Worm (Caenorhabditis elegans) whole organism, L4 larva: Measurements from ENCODE around the gene nkcc-1.

Experiments
- F10B5.3 ChIP-seq: sonication (generic microtip); optimal IDR thresholded peaks from 2 replicates; lab custom pipeline; 2016; ENCODE audit warnings: mild to moderate bottlenecking, missing genetic modification characterization, missing compliant biosample characterization
- F37D6.2 ChIP-seq: sonication (generic microtip); optimal IDR thresholded peaks from 2 replicates; lab custom pipeline; 2016; ENCODE audit warnings: mild to moderate bottlenecking, missing genetic modification characterization, missing compliant biosample characterization
- F44E2.7 ChIP-seq: fragments of 200-800 bp; sonication (Bioruptor generic); IDR thresholded peaks from 2 replicates; pipeline ENCODE4 v2.1.2; 2022; ENCODE audit warnings: missing genetic modification characterization, missing compliant biosample characterization
- Y5F2A.4 ChIP-seq: fragments of 200-800 bp; sonication (Bioruptor generic); optimal IDR thresholded peaks from 2 replicates; lab custom pipeline; 2018; ENCODE audit warnings: mild to moderate bottlenecking, missing genetic modification characterization, missing compliant biosample characterization
- Y75B8A.6 ChIP-seq: fragments of 200-800 bp; sonication (Bioruptor generic); IDR thresholded peaks from 2 replicates; pipeline ENCODE4 v1.3.6; 2022; ENCODE audit warnings: missing genetic modification reagents, missing genetic modification characterization, missing compliant biosample characterization
- ZK337.2 ChIP-seq: fragments of 200-800 bp; sonication (Bioruptor generic); IDR thresholded peaks from 2 replicates; pipeline ENCODE4 v1.3.6; 2022; ENCODE audit warnings: missing genetic modification reagents, missing genetic modification characterization, missing compliant biosample characterization
- ZK546.5 ChIP-seq, 2 experiments: sonication (generic microtip); optimal IDR thresholded peaks; 2 replicates each; lab custom pipeline; 2017; ENCODE audit warnings: missing biosample characterization in 2 of 2, missing genetic modification characterization in 2 of 2
- aha-1 ChIP-seq: fragments of 150-350 bp; peaks from one replicate; lab custom pipeline; 2014; ENCODE audit warnings: missing biosample characterization, missing genetic modification characterization
- attf-4 ChIP-seq: sonication (generic microtip); optimal IDR thresholded peaks from 3 replicates; lab custom pipeline; 2017; ENCODE audit warnings: missing biosample characterization, missing genetic modification characterization
- ceh-28 ChIP-seq: fragments of 150-350 bp; optimal IDR thresholded peaks from 2 replicates; lab custom pipeline; 2014; ENCODE audit warnings: missing biosample characterization, missing genetic modification reagents, missing genetic modification characterization
- ceh-44 ChIP-seq: fragments of 200-800 bp; sonication (Bioruptor generic); IDR thresholded peaks from 2 replicates; pipeline ENCODE4 v1.3.6; 2022; ENCODE audit warnings: missing genetic modification reagents, missing genetic modification characterization, missing compliant biosample characterization
- ceh-62 ChIP-seq: sonication (generic microtip); optimal IDR thresholded peaks from 2 replicates; lab custom pipeline; 2017; ENCODE audit warnings: missing biosample characterization, missing genetic modification characterization
- cey-2 ChIP-seq: sonication (generic microtip); optimal IDR thresholded peaks from 3 replicates; lab custom pipeline; 2017; ENCODE audit warnings: missing genetic modification characterization, mild to moderate bottlenecking, missing compliant biosample characterization, antibody characterized with exemption, borderline replicate concordance; ENCODE audit not compliant: insufficient read depth
- daf-12 ChIP-seq: fragments of 150-350 bp; optimal IDR thresholded peaks from 2 replicates; lab custom pipeline; 2014; ENCODE audit warnings: missing biosample characterization, missing genetic modification reagents, missing genetic modification characterization
- daf-8 ChIP-seq: fragments of 200-800 bp; sonication (Bioruptor generic); IDR thresholded peaks from 2 replicates; pipeline ENCODE4 v1.3.6; 2022; ENCODE audit warnings: missing genetic modification characterization, missing compliant biosample characterization
- duxl-1 ChIP-seq: sonication (generic microtip); optimal IDR thresholded peaks from 2 replicates; lab custom pipeline; 2016; ENCODE audit warnings: mild to moderate bottlenecking, missing genetic modification characterization, moderate library complexity, missing compliant biosample characterization; ENCODE audit not compliant: poor library complexity
- fkh-10 ChIP-seq: fragments of 150-350 bp; optimal IDR thresholded peaks from 2 replicates; lab custom pipeline; 2014; ENCODE audit warnings: missing biosample characterization, missing genetic modification reagents, missing genetic modification characterization
- fos-1 ChIP-seq: fragments of 150-350 bp; optimal IDR thresholded peaks from 2 replicates; lab custom pipeline; 2014; ENCODE audit warnings: missing biosample characterization, missing genetic modification characterization
- hif-1 ChIP-seq, 2 experiments: sonication (generic microtip); optimal IDR thresholded peaks; 2 replicates each; lab custom pipeline; 2016 to 2017; ENCODE audit warnings: missing compliant biosample characterization in 2 of 2, missing genetic modification characterization in 2 of 2, missing genetic modification reagents in 2 of 2, missing genotype in 2 of 2, mild to moderate bottlenecking in 1 of 2
- hlh-30 ChIP-seq: sonication (generic microtip); optimal IDR thresholded peaks from 2 replicates; lab custom pipeline; 2017; ENCODE audit warnings: antibody characterized with exemption, mild to moderate bottlenecking, missing genetic modification characterization, missing compliant biosample characterization; ENCODE audit not compliant: insufficient read depth
- hmg-1.1 ChIP-seq: fragments of 200-800 bp; sonication (Bioruptor generic); IDR thresholded peaks from 2 replicates; pipeline ENCODE4 v1.3.6; 2022; ENCODE audit warnings: missing genetic modification reagents, missing genetic modification characterization, missing compliant biosample characterization
- jun-1 ChIP-seq: fragments of 150-350 bp; optimal IDR thresholded peaks from 2 replicates; lab custom pipeline; 2014; ENCODE audit warnings: missing biosample characterization, missing genetic modification reagents, missing genetic modification characterization
- lim-7 ChIP-seq: fragments of 200-800 bp; sonication (Bioruptor generic); IDR thresholded peaks from 2 replicates; pipeline ENCODE4 v1.3.6; 2022; ENCODE audit warnings: missing genetic modification characterization, missing compliant biosample characterization
- lin-15B ChIP-seq: fragments of 150-350 bp; sonication (generic microtip); optimal IDR thresholded peaks from 3 replicates; lab custom pipeline; 2014; ENCODE audit warnings: missing biosample characterization, missing genetic modification characterization
- lin-29 ChIP-seq: fragments of 200-800 bp; sonication (Bioruptor generic); IDR thresholded peaks from 2 replicates; pipeline ENCODE4 v1.3.6; 2022; ENCODE audit warnings: missing genetic modification reagents, missing genetic modification characterization, missing compliant biosample characterization
- lir-3 ChIP-seq: sonication (generic microtip); optimal IDR thresholded peaks from 2 replicates; lab custom pipeline; 2016; ENCODE audit warnings: mild to moderate bottlenecking, missing genetic modification characterization, missing compliant biosample characterization
- madf-5 ChIP-seq, 2 experiments: fragments of 200-800 bp; sonication (Bioruptor generic); IDR thresholded peaks; 2 replicates each; pipeline ENCODE4 v1.3.6; 2022; ENCODE audit warnings: missing compliant biosample characterization in 2 of 2, missing genetic modification characterization in 2 of 2
- madf-9 ChIP-seq: fragments of 200-800 bp; sonication (Bioruptor generic); conservative IDR thresholded peaks from 2 replicates; pipeline ENCODE4 v1.3.6; 2022; ENCODE audit warnings: missing genetic modification reagents, missing genetic modification characterization, missing compliant biosample characterization
- mdl-1 ChIP-seq, 2 experiments: fragments of 150-350 bp in 1 of 2; sonication (generic microtip) in 1 of 2; optimal IDR thresholded peaks; 2 replicates each; lab custom pipeline; 2014 to 2017; ENCODE audit warnings: missing biosample characterization in 2 of 2, missing genetic modification characterization in 2 of 2
- mdt-29 ChIP-seq: fragments of 200-800 bp; sonication (Bioruptor generic); IDR thresholded peaks from 2 replicates; pipeline ENCODE4 v1.3.6; 2022; ENCODE audit warnings: missing genetic modification reagents, missing genetic modification characterization, missing compliant biosample characterization
- mep-1 ChIP-seq: fragments of 150-350 bp; sonication (generic microtip); optimal IDR thresholded peaks from 3 replicates; lab custom pipeline; 2014; ENCODE audit warnings: missing biosample characterization, missing genetic modification characterization
- mxl-3 ChIP-seq: fragments of 200-800 bp; sonication (Bioruptor generic); optimal IDR thresholded peaks from 2 replicates; lab custom pipeline; 2018; ENCODE audit warnings: mild to moderate bottlenecking, missing genetic modification characterization, missing compliant biosample characterization
- nhr-10 ChIP-seq: fragments of 150-350 bp; optimal IDR thresholded peaks from 2 replicates; lab custom pipeline; 2014; ENCODE audit warnings: missing biosample characterization, missing genetic modification characterization
- nhr-102 ChIP-seq: sonication (generic microtip); optimal IDR thresholded peaks from 2 replicates; lab custom pipeline; 2016; ENCODE audit warnings: mild to moderate bottlenecking, missing genetic modification characterization, moderate library complexity, missing compliant biosample characterization
- nhr-111 ChIP-seq: fragments of 200-800 bp; sonication (Bioruptor generic); optimal IDR thresholded peaks from 2 replicates; lab custom pipeline; 2018; ENCODE audit warnings: mild to moderate bottlenecking, missing genetic modification characterization, missing compliant biosample characterization
- nhr-25 ChIP-seq: sonication (generic microtip); optimal IDR thresholded peaks from 2 replicates; lab custom pipeline; 2017; ENCODE audit warnings: missing genetic modification characterization, mild to moderate bottlenecking, missing compliant biosample characterization, antibody characterized with exemption, moderate library complexity, borderline replicate concordance; ENCODE audit not compliant: insufficient read depth
- nhr-48 ChIP-seq: sonication (generic microtip); optimal IDR thresholded peaks from 2 replicates; lab custom pipeline; 2016; ENCODE audit warnings: mild to moderate bottlenecking, missing genetic modification characterization, missing compliant biosample characterization
- nhr-6 ChIP-seq: fragments of 150-350 bp; optimal IDR thresholded peaks from 2 replicates; lab custom pipeline; 2014; ENCODE audit warnings: missing biosample characterization, missing genetic modification characterization
- php-3 ChIP-seq: fragments of 200-800 bp; sonication (Bioruptor generic); IDR thresholded peaks from 2 replicates; pipeline ENCODE4 v1.3.6; 2022; ENCODE audit warnings: missing genetic modification reagents, missing genetic modification characterization, missing compliant biosample characterization
- pqm-1 ChIP-seq: sonication (generic microtip); optimal IDR thresholded peaks from 2 replicates; lab custom pipeline; 2017; ENCODE audit warnings: missing biosample characterization, missing genetic modification characterization
- saeg-2 ChIP-seq: fragments of 200-800 bp; sonication (Bioruptor generic); IDR thresholded peaks from 2 replicates; pipeline ENCODE4 v1.3.6; 2022; ENCODE audit warnings: missing genetic modification reagents, missing genetic modification characterization, missing compliant biosample characterization
- skn-1 ChIP-seq: fragments of 150-350 bp; optimal IDR thresholded peaks from 2 replicates; lab custom pipeline; 2014; ENCODE audit warnings: missing biosample characterization, missing genetic modification characterization
- snpc-4 ChIP-seq: fragments of 150-350 bp; optimal IDR thresholded peaks from 2 replicates; lab custom pipeline; 2014; ENCODE audit warnings: missing biosample characterization, missing genetic modification characterization
- tag-97 ChIP-seq: fragments of 200-800 bp; sonication (Bioruptor generic); IDR thresholded peaks from 2 replicates; pipeline ENCODE4 v1.3.6; 2022; ENCODE audit warnings: missing genetic modification characterization, missing compliant biosample characterization
- unc-130 ChIP-seq: sonication (generic microtip); optimal IDR thresholded peaks from 2 replicates; lab custom pipeline; 2016; ENCODE audit warnings: missing genetic modification reagents, missing genetic modification characterization, missing compliant biosample characterization
- unc-62 ChIP-seq, 3 experiments: fragments of 150-350 bp in 1 of 3; sonication (generic microtip); optimal IDR thresholded peaks in 2 of 3; peaks in 1 of 3; 1 replicate in 1 of 3; 2 replicates in 2 of 3; lab custom pipeline; 2014 to 2017; ENCODE audit warnings: missing biosample characterization in 3 of 3, missing genetic modification characterization in 3 of 3, missing genetic modification reagents in 3 of 3, missing genotype in 1 of 3
- vab-7 ChIP-seq: fragments of 200-800 bp; sonication (Bioruptor generic); IDR thresholded peaks from 2 replicates; pipeline ENCODE4 v1.3.6; 2022; ENCODE audit warnings: missing genetic modification reagents, missing genetic modification characterization, missing compliant biosample characterization
- zfp-2 ChIP-seq: sonication (generic microtip); optimal IDR thresholded peaks from 2 replicates; lab custom pipeline; 2016; ENCODE audit warnings: mild to moderate bottlenecking, missing genetic modification characterization, missing compliant biosample characterization
- zfp-3 ChIP-seq: fragments of 200-800 bp; sonication (Bioruptor generic); conservative IDR thresholded peaks from 2 replicates; pipeline ENCODE4 v1.3.6; 2022; ENCODE audit warnings: missing genetic modification reagents, missing genetic modification characterization, missing compliant biosample characterization
- ztf-11 ChIP-seq: fragments of 150-350 bp; optimal IDR thresholded peaks from 2 replicates; lab custom pipeline; 2014; ENCODE audit warnings: missing biosample characterization, missing genetic modification characterization
- ztf-7 ChIP-seq: fragments of 150-350 bp; optimal IDR thresholded peaks from 2 replicates; lab custom pipeline; 2014; ENCODE audit warnings: missing biosample characterization, missing genetic modification characterization

nkcc-1 gene

DNA sequence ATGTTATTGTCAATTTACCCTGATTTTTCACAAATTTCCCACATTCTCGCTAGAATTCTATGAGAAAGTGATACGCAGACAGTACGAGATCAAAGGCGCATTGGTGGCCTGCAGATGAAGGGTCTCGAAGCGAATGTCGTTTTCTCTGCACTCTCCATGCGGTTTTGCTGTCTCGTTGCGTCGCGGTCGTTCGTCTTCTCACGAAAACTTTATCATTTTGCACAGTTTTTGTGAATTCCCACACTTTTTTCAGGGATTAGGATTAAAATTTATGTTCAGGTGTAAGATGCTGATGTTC is 52.9 kb downstream of the nkcc-1 start (continued):
- TF ChIP-seq nhr-6 (tag; lab: Kevin White, UChicago) (peak; percentile 78), ceh-44 (GFP tag; lab: Robert Waterston, UW) (peak; percentile 43; the same call in 1 of the 2 replicates), mdt-29 (GFP tag; lab: Robert Waterston, UW) (no peak; the same call in 1 of the 2 replicates), daf-12 (tag; lab: Kevin White, UChicago) (no peak), fos-1 (tag; lab: Kevin White, UChicago) (no peak), hlh-30 (peak; percentile 66), nhr-102 (tag; lab: Kevin White, UChicago) (peak; percentile 44), ZK546.5 (tag; optimal IDR thresholded peaks at IDR 0.05; lab: Kevin White, UChicago) (peak in 1 of 2 experiments; percentile 57), nhr-48 (no peak), lin-29 (GFP tag; lab: Robert Waterston, UW) (no peak), cey-2 (tag; lab: Kevin White, UChicago) (no peak), madf-9 (GFP tag; lab: Robert Waterston, UW) (peak; percentile 53; the same call in 1 of the 2 replicates), mep-1 (peak; percentile 89), ZK337.2 (GFP tag; lab: Robert Waterston, UW) (no peak), lir-3 (tag; lab: Kevin White, UChicago) (no peak), ztf-11 (no peak), ceh-62 (tag; lab: Kevin White, UChicago) (no peak), lim-7 (GFP tag; lab: Robert Waterston, UW) (no peak), Y5F2A.4 (GFP tag; lab: Kevin White, UChicago) (no peak), unc-130 (GFP tag; lab: Kevin White, UChicago) (peak; percentile 79), zfp-3 (GFP tag; lab: Robert Waterston, UW) (no peak), saeg-2 (GFP tag; lab: Robert Waterston, UW) (no peak), duxl-1 (tag; lab: Kevin White, UChicago) (no peak), mdl-1 (tag; optimal IDR thresholded peaks at IDR 0.05; lab: Kevin White, UChicago) (peak in 1 of 2 experiments; percentile 41), attf-4 (no peak), ztf-7 (tag; lab: Kevin White, UChicago) (peak; percentile 80), unc-62 (GFP tag; optimal IDR thresholded peaks at IDR 0.05 in 1 of 2; lab: Kevin White, UChicago) (peak in 1 of 2 experiments; percentile 99), unc-62 (tag; optimal IDR thresholded peaks at IDR 0.05; lab: Kevin White, UChicago) (no peak), vab-7 (0 out of 2 replicates have a peak, but pooled peaks have one; percentile 3), madf-5 (GFP tag; IDR thresholded peaks at IDR 0.05; lab: Robert Waterston, UW) (no peak), hif-1 (tag; optimal IDR thresholded peaks at IDR 0.05; lab: Kevin White, UChicago) (peak in 1 of 2 experiments; percentile 65), ceh-28 (no peak), pqm-1 (tag; lab: Kevin White, UChicago) (no peak), tag-97 (GFP tag; lab: Robert Waterston, UW) (no peak), nhr-25 (tag; lab: Kevin White, UChicago) (peak; percentile 70), F10B5.3 (tag; lab: Kevin White, UChicago) (no peak), nhr-10 (tag; lab: Kevin White, UChicago) (no peak), snpc-4 (no peak), F37D6.2 (peak; percentile 49), fkh-10 (peak; percentile 44), zfp-2 (tag; lab: Kevin White, UChicago) (no peak), aha-1 (peak; percentile 98), jun-1 (tag; lab: Kevin White, UChicago) (peak; percentile 53), php-3 (GFP tag; lab: Robert Waterston, UW) (no peak), nhr-111 (GFP tag; lab: Kevin White, UChicago) (no peak), lin-15B (tag; lab: Kevin White, UChicago) (peak; percentile 69), hmg-1.1 (GFP tag; lab: Robert Waterston, UW) (peak; percentile 70), skn-1 (peak; percentile 16), Y75B8A.6 (GFP tag; lab: Robert Waterston, UW) (no peak), daf-8 (GFP tag; lab: Robert Waterston, UW) (no peak), F44E2.7 (no peak), mxl-3 (peak; percentile 30)
